Worm (Caenorhabditis elegans) whole organism, midembryonic: Measurements from ENCODE around the gene srx-60.

Source experiments
- flt-1 ChIP-seq: fragments of 200-800 bp; sonication (Bioruptor generic); IDR thresholded peaks from 2 replicates; pipeline ENCODE4 v1.3.6; 2022; ENCODE audit warnings: missing genetic modification characterization, missing compliant biosample characterization
- ref-1 ChIP-seq: fragments of 200-800 bp; sonication (Bioruptor generic); conservative IDR thresholded peaks from 2 replicates; pipeline ENCODE4 v1.3.6; 2022; ENCODE audit warnings: missing genetic modification reagents, missing genetic modification characterization, missing compliant biosample characterization
- ztf-23 ChIP-seq: fragments of 200-800 bp; sonication (Bioruptor generic); IDR thresholded peaks from 2 replicates; pipeline ENCODE4 v1.3.6; 2022; ENCODE audit warnings: missing genetic modification reagents, missing genetic modification characterization, missing compliant biosample characterization

DNA sequence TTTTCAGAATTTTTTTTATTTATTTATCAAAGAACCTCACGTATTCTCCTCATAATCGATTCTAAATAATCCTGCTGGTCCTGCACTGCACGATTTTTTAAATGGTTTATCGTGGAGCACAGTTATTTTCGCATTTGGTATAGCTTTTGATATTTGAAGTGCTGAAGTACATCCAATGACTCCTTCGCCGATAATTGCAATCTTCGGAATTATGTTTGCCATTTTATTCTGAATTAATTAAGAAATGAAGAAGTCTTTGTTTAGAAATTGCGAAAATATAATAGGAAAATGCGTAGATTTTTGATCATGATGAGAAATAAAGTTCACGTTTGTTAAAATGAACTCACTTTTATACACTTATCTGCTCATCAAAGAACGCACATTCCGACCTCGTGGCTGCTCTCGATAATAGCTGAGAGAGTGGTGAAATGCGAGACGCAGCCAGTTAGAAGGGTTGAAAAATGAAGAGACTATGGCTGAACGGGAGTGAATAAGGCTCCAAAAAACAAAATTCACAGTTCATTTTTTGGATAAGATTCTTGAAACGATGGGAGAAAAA is 34.2 kb downstream of the srx-60 start:
- TF ChIP-seq ztf-23 (GFP tag; lab: Robert Waterston, UW) (no peak), ref-1 (GFP tag; lab: Robert Waterston, UW) (no peak), flt-1 (no peak)
